Fruit fly (Drosophila melanogaster) whole organism, embryonic: ENCODE measurements around the gene drm.

Source experiments
- ATbp ChIP-seq: fragments of 200-800 bp; sonication (Bioruptor generic); optimal IDR thresholded peaks from 2 replicates; lab custom pipeline; 2017; ENCODE audit warnings: missing biosample characterization, mild to moderate bottlenecking, missing genetic modification characterization, missing genetic modification reagents
- CG10267 ChIP-seq: fragments of 200-800 bp; sonication (Bioruptor generic); optimal IDR thresholded peaks from 2 replicates; lab custom pipeline; 2018; ENCODE audit warnings: missing biosample characterization, mild to moderate bottlenecking, missing genetic modification characterization, moderate library complexity
- CG10366 ChIP-seq: fragments of 200-800 bp; sonication (Bioruptor generic); IDR thresholded peaks from 2 replicates; pipeline ENCODE4 v1.3.6; 2022; ENCODE audit warnings: missing biosample characterization, missing genetic modification characterization
- CG11723 ChIP-seq: fragments of 200-800 bp; sonication (Bioruptor generic); optimal IDR thresholded peaks from 2 replicates; lab custom pipeline; 2017; ENCODE audit warnings: missing biosample characterization, mild to moderate bottlenecking, missing genetic modification characterization
- CG13123 ChIP-seq: fragments of 200-800 bp; sonication (Bioruptor generic); optimal IDR thresholded peaks from 2 replicates; lab custom pipeline; 2016; ENCODE audit warnings: missing biosample characterization, missing genetic modification characterization
- CG14667 ChIP-seq: fragments of 200-800 bp; sonication (Bioruptor generic); IDR thresholded peaks from 2 replicates; pipeline ENCODE4 v1.3.6; 2022; ENCODE audit warnings: missing biosample characterization, missing genetic modification characterization
- CG14710 ChIP-seq: fragments of 200-800 bp; sonication (Bioruptor generic); optimal IDR thresholded peaks from 3 replicates; lab custom pipeline; 2019; ENCODE audit warnings: missing biosample characterization, mild to moderate bottlenecking, missing genetic modification characterization, moderate library complexity
- CG15269 ChIP-seq: fragments of 200-800 bp; sonication (Bioruptor generic); optimal IDR thresholded peaks from 2 replicates; lab custom pipeline; 2018; ENCODE audit warnings: missing biosample characterization, mild to moderate bottlenecking, missing genetic modification characterization, moderate library complexity
- CG1529 ChIP-seq: fragments of 200-800 bp; sonication (Bioruptor generic); optimal IDR thresholded peaks from 3 replicates; lab custom pipeline; 2018; ENCODE audit warnings: missing biosample characterization, missing genetic modification characterization
- CG3065 ChIP-seq: fragments of 200-800 bp; sonication (Bioruptor generic); optimal IDR thresholded peaks from 2 replicates; lab custom pipeline; 2016; ENCODE audit warnings: missing biosample characterization, missing genetic modification characterization
- CG31224 ChIP-seq: fragments of 200-800 bp; sonication (Bioruptor generic); IDR thresholded peaks from 2 replicates; pipeline ENCODE4 v1.3.6; 2022; ENCODE audit warnings: missing biosample characterization, missing genetic modification characterization
- CG32532 ChIP-seq: fragments of 200-800 bp; sonication (Bioruptor generic); IDR thresholded peaks from 2 replicates; pipeline ENCODE4 v1.3.6; 2022; ENCODE audit warnings: missing biosample characterization, missing genetic modification characterization
- CG33557 ChIP-seq: fragments of 200-800 bp; sonication (Bioruptor generic); optimal IDR thresholded peaks from 2 replicates; lab custom pipeline; 2019; ENCODE audit warnings: missing biosample characterization, mild to moderate bottlenecking, missing genetic modification characterization, moderate library complexity
- CG3407 ChIP-seq: fragments of 200-800 bp; sonication (Bioruptor generic); optimal IDR thresholded peaks from 2 replicates; lab custom pipeline; 2018; ENCODE audit warnings: missing biosample characterization, mild to moderate bottlenecking, missing genetic modification characterization
- CG3995 ChIP-seq: fragments of 200-800 bp; sonication (Bioruptor generic); optimal IDR thresholded peaks from 3 replicates; lab custom pipeline; 2016; ENCODE audit warnings: missing biosample characterization, missing genetic modification characterization
- CG4854 ChIP-seq: fragments of 200-800 bp; sonication (Bioruptor generic); optimal IDR thresholded peaks from 2 replicates; lab custom pipeline; 2016; ENCODE audit warnings: missing biosample characterization, missing genetic modification characterization, inconsistent platforms
- CG6765 ChIP-seq: fragments of 200-800 bp; sonication (Bioruptor generic); optimal IDR thresholded peaks from 3 replicates; lab custom pipeline; 2017; ENCODE audit warnings: missing biosample characterization, mild to moderate bottlenecking, missing genetic modification characterization
- CG8765 ChIP-seq: fragments of 200-800 bp; sonication (Bioruptor generic); IDR thresholded peaks from 2 replicates; pipeline ENCODE4 v1.3.6; 2022; ENCODE audit warnings: missing biosample characterization, missing genetic modification characterization
- CG9215 ChIP-seq: fragments of 200-800 bp; sonication (Bioruptor generic); IDR thresholded peaks from 2 replicates; pipeline ENCODE4 v1.3.6; 2022; ENCODE audit warnings: missing biosample characterization, missing genetic modification characterization
- Dek ChIP-seq: fragments of 200-800 bp; sonication (Bioruptor generic); optimal IDR thresholded peaks from 3 replicates; lab custom pipeline; 2019; ENCODE audit warnings: missing biosample characterization, mild to moderate bottlenecking, missing genetic modification characterization, moderate library complexity
- Dref ChIP-seq: fragments of 200-800 bp; sonication (Bioruptor generic); IDR thresholded peaks from 2 replicates; pipeline ENCODE4 v1.3.6; 2022; ENCODE audit warnings: missing biosample characterization, missing genetic modification characterization
- Ets65A ChIP-seq: fragments of 200-800 bp; sonication (Bioruptor generic); peaks from one replicate; lab custom pipeline; 2016; ENCODE audit warnings: missing biosample characterization, missing genetic modification characterization
- Fer3 ChIP-seq: fragments of 200-800 bp; sonication (Bioruptor generic); optimal IDR thresholded peaks from 2 replicates; lab custom pipeline; 2018; ENCODE audit warnings: missing biosample characterization, mild to moderate bottlenecking, missing genetic modification characterization, moderate library complexity
- Gsc ChIP-seq: fragments of 200-800 bp; sonication (Bioruptor generic); IDR thresholded peaks from 2 replicates; pipeline ENCODE4 v1.3.6; 2022; ENCODE audit warnings: missing biosample characterization, missing genetic modification characterization
- HLH4C ChIP-seq: fragments of 200-800 bp; sonication (Bioruptor generic); IDR thresholded peaks from 3 replicates; pipeline ENCODE4 v1.3.6; 2022; ENCODE audit warnings: missing biosample characterization, missing genetic modification characterization; ENCODE audit not compliant: partially characterized antibody
- Kr ChIP-seq: fragments of 200-800 bp; sonication (Bioruptor generic); optimal IDR thresholded peaks from 2 replicates; lab custom pipeline; 2017; ENCODE audit warnings: missing biosample characterization, mild to moderate bottlenecking, missing genetic modification characterization
- Rx ChIP-seq: fragments of 200-800 bp; sonication (Bioruptor generic); IDR thresholded peaks from 2 replicates; pipeline ENCODE4 v1.3.6; 2022; ENCODE audit warnings: missing biosample characterization, missing genetic modification characterization
- Scr ChIP-seq: fragments of 200-800 bp; sonication (Bioruptor generic); IDR thresholded peaks from 2 replicates; pipeline ENCODE4 v1.3.6; 2022; ENCODE audit warnings: missing biosample characterization, missing genetic modification characterization; ENCODE audit not compliant: partially characterized antibody
- Sox102F ChIP-seq: fragments of 200-800 bp; sonication (Bioruptor generic); optimal IDR thresholded peaks from 2 replicates; lab custom pipeline; 2018; ENCODE audit warnings: missing biosample characterization, mild to moderate bottlenecking, missing genetic modification characterization, moderate library complexity
- az2 ChIP-seq: fragments of 200-800 bp; sonication (Bioruptor generic); optimal IDR thresholded peaks from 3 replicates; lab custom pipeline; 2016; ENCODE audit warnings: missing biosample characterization, missing genetic modification characterization
- bab2 ChIP-seq: fragments of 200-800 bp; sonication (Bioruptor generic); optimal IDR thresholded peaks from 2 replicates; lab custom pipeline; 2016; ENCODE audit warnings: missing biosample characterization, missing genetic modification characterization
- bbx ChIP-seq: fragments of 200-800 bp; sonication (Bioruptor generic); IDR thresholded peaks from 2 replicates; pipeline ENCODE4 v1.3.6; 2022; ENCODE audit warnings: missing biosample characterization, missing genetic modification characterization; ENCODE audit not compliant: partially characterized antibody
- bsh ChIP-seq, 2 experiments: fragments of 200-800 bp; sonication (Bioruptor generic); optimal IDR thresholded peaks; 2 replicates each; lab custom pipeline; 2017 to 2018; ENCODE audit warnings: mild to moderate bottlenecking in 2 of 2, missing biosample characterization in 2 of 2, missing genetic modification characterization in 2 of 2, moderate library complexity in 1 of 2
- cas ChIP-seq: fragments of 200-800 bp; sonication (Bioruptor generic); IDR thresholded peaks from 2 replicates; pipeline ENCODE4 v1.3.6; 2022; ENCODE audit warnings: missing biosample characterization, missing genetic modification characterization
- cwo ChIP-seq: fragments of 200-800 bp; sonication (Bioruptor generic); optimal IDR thresholded peaks from 3 replicates; lab custom pipeline; 2017; ENCODE audit warnings: missing biosample characterization, missing genetic modification characterization, mild to moderate bottlenecking, moderate library complexity, missing genetic modification reagents
- dati ChIP-seq: fragments of 200-800 bp; sonication (Bioruptor generic); IDR thresholded peaks from 2 replicates; pipeline ENCODE4 v1.3.6; 2022; ENCODE audit warnings: missing biosample characterization, missing genetic modification characterization
- dpn ChIP-seq, 2 experiments: fragments of 200-800 bp; sonication (Bioruptor generic); optimal IDR thresholded peaks; 3 replicates each; lab custom pipeline; 2016; ENCODE audit warnings: missing biosample characterization in 2 of 2, missing genetic modification characterization in 2 of 2
- eve ChIP-seq, 2 experiments: fragments of >200 bp; optimal IDR thresholded peaks; 2 replicates each; lab custom pipeline; 2017; ENCODE audit warnings: missing biosample characterization in 2 of 2, missing genetic modification characterization in 2 of 2
- fd102C ChIP-seq: fragments of 200-800 bp; sonication (Bioruptor generic); optimal IDR thresholded peaks from 2 replicates; lab custom pipeline; 2018; ENCODE audit warnings: missing biosample characterization, mild to moderate bottlenecking, missing genetic modification characterization, moderate library complexity
- gt ChIP-seq: fragments of 200-800 bp; sonication (Bioruptor generic); IDR thresholded peaks from 2 replicates; pipeline ENCODE4 v1.3.6; 2022; ENCODE audit warnings: missing biosample characterization, missing genetic modification characterization
- inv ChIP-seq: fragments of 200-800 bp; sonication (Bioruptor generic); IDR thresholded peaks from 2 replicates; pipeline ENCODE4 v1.3.6; 2022; ENCODE audit warnings: missing biosample characterization, missing genetic modification characterization; ENCODE audit not compliant: partially characterized antibody
- odd ChIP-seq: fragments of 200-800 bp; sonication (Bioruptor generic); optimal IDR thresholded peaks from 2 replicates; lab custom pipeline; 2017; ENCODE audit warnings: missing biosample characterization, mild to moderate bottlenecking, missing genetic modification characterization
- ro ChIP-seq: fragments of 200-800 bp; sonication (Bioruptor generic); IDR thresholded peaks from 2 replicates; pipeline ENCODE4 v1.3.6; 2022; ENCODE audit warnings: missing biosample characterization, missing genetic modification characterization
- sc ChIP-seq, 3 experiments: fragments of >200 bp in 2 of 3; fragments of 200-800 bp in 1 of 3; sonication (Bioruptor generic) in 1 of 3; optimal IDR thresholded peaks; 2 replicates in 2 of 3; 3 replicates in 1 of 3; lab custom pipeline; 2017; ENCODE audit warnings: mild to moderate bottlenecking in 1 of 3, missing biosample characterization in 1 of 3, missing genetic modification characterization in 1 of 3, missing genetic modification reagents in 1 of 3
- shn ChIP-seq: fragments of 200-800 bp; sonication (Bioruptor generic); optimal IDR thresholded peaks from 3 replicates; lab custom pipeline; 2016; ENCODE audit warnings: missing biosample characterization, missing genetic modification characterization
- slp2 ChIP-seq: fragments of 200-800 bp; sonication (Bioruptor generic); optimal IDR thresholded peaks from 2 replicates; lab custom pipeline; 2016; ENCODE audit warnings: missing biosample characterization, missing genetic modification characterization
- sug ChIP-seq: fragments of 200-800 bp; optimal IDR thresholded peaks from 2 replicates; lab custom pipeline; 2019; ENCODE audit warnings: missing biosample characterization, mild to moderate bottlenecking, missing genetic modification characterization, moderate library complexity
- tap ChIP-seq: fragments of 200-800 bp; optimal IDR thresholded peaks from 3 replicates; lab custom pipeline; 2019; ENCODE audit warnings: missing biosample characterization, mild to moderate bottlenecking, missing genetic modification characterization, moderate library complexity
- tup ChIP-seq: fragments of 200-800 bp; sonication (Bioruptor generic); optimal IDR thresholded peaks from 2 replicates; lab custom pipeline; 2016; ENCODE audit warnings: missing biosample characterization, mild to moderate bottlenecking, missing genetic modification characterization, moderate library complexity
- yki ChIP-seq: fragments of >200 bp; optimal IDR thresholded peaks from 3 replicates; lab custom pipeline; 2018

The drm gene

dm6 chr2L:3532973-3533525 lies 6.0 kb upstream of the drm start (continued):
- TF ChIP-seq Gsc (GFP tag; lab: Robert Waterston, UW) = 0 out of 2 replicates have a peak, but pooled peaks have one; percentile 9
- TF ChIP-seq CG10366 (GFP tag; lab: Robert Waterston, UW) = no peak; the same call in 1 of the 2 replicates
- TF ChIP-seq Kr (GFP tag; lab: Kevin White, UChicago) = no peak
- TF ChIP-seq CG31224 (GFP tag; lab: Robert Waterston, UW) = no peak
- TF ChIP-seq Rx = peak; percentile 31; the same call in 1 of the 2 replicates
- peak; percentile 54 for TF ChIP-seq az2 (GFP tag; lab: Kevin White, UChicago)
- no peak for TF ChIP-seq CG6765 (GFP tag; lab: Kevin White, UChicago)
- TF ChIP-seq tup (GFP tag; lab: Kevin White, UChicago) = no peak
- no peak for TF ChIP-seq CG3995 (GFP tag; lab: Kevin White, UChicago)
- TF ChIP-seq CG8765 (GFP tag; lab: Robert Waterston, UW) = peak; percentile 84
- TF ChIP-seq CG14667 (GFP tag; lab: Robert Waterston, UW) = peak; percentile 21; the same call in 1 of the 2 replicates
- TF ChIP-seq CG10267 (tag; lab: Kevin White, UChicago) = peak; percentile 36
- TF ChIP-seq yki (lab: Kevin White, UChicago) = no peak
- no peak for TF ChIP-seq dati (GFP tag; lab: Robert Waterston, UW)
- TF ChIP-seq ro (GFP tag; lab: Robert Waterston, UW) = no peak
- TF ChIP-seq Fer3 (tag; lab: Kevin White, UChicago) = no peak
- no peak for TF ChIP-seq sc (optimal IDR thresholded peaks at IDR 0.05; lab: Kevin White, UChicago)
- peak; percentile 31 for TF ChIP-seq sc (GFP tag; optimal IDR thresholded peaks at IDR 0.05; lab: Kevin White, UChicago)
- no peak for TF ChIP-seq CG4854
- TF ChIP-seq CG3407 (GFP tag; lab: Kevin White, UChicago) = no peak
- TF ChIP-seq CG33557 (GFP tag; lab: Kevin White, UChicago) = no peak
- TF ChIP-seq Dek (tag; lab: Kevin White, UChicago) = no peak
- TF ChIP-seq dpn (GFP tag; optimal IDR thresholded peaks at IDR 0.05; lab: Kevin White, UChicago) = peak; percentile 51 to 53
- no peak for TF ChIP-seq tap (tag; lab: Kevin White, UChicago)
- no peak for TF ChIP-seq CG11723 (GFP tag; lab: Kevin White, UChicago)
- TF ChIP-seq gt (GFP tag; lab: Robert Waterston, UW) = no peak
- peak; percentile 44 for TF ChIP-seq slp2 (GFP tag; lab: Kevin White, UChicago)
- TF ChIP-seq sug (tag; lab: Kevin White, UChicago) = no peak
- peak; percentile 93 for TF ChIP-seq fd102C (GFP tag; lab: Kevin White, UChicago)
- TF ChIP-seq CG9215 (GFP tag; lab: Robert Waterston, UW) = no peak
- TF ChIP-seq CG1529 = no peak
- TF ChIP-seq bbx (GFP tag; lab: Robert Waterston, UW) = no peak
- TF ChIP-seq inv = no peak
- no peak for TF ChIP-seq HLH4C (GFP tag; lab: Robert Waterston, UW)
- peak; percentile 44 for TF ChIP-seq shn (GFP tag; lab: Kevin White, UChicago)
- peak; percentile 96 for TF ChIP-seq Ets65A
- TF ChIP-seq cas (GFP tag; lab: Robert Waterston, UW) = no peak
- TF ChIP-seq CG13123 = peak; percentile 10
- TF ChIP-seq CG14710 (tag; lab: Kevin White, UChicago) = peak; percentile 63
- TF ChIP-seq Scr (GFP tag; lab: Robert Waterston, UW) = no peak
- peak in 1 of 2 experiments; percentile 94 for TF ChIP-seq eve (GFP tag; optimal IDR thresholded peaks at IDR 0.05; lab: Kevin White, UChicago)
- TF ChIP-seq bab2 (GFP tag; lab: Kevin White, UChicago) = peak; percentile 36
- TF ChIP-seq ATbp (GFP tag; lab: Kevin White, UChicago) = peak; percentile 11
- TF ChIP-seq Dref (GFP tag; lab: Robert Waterston, UW) = no peak
- peak; percentile 16 for TF ChIP-seq Sox102F (GFP tag; lab: Kevin White, UChicago)
- peak in 1 of 2 experiments; percentile 54 for TF ChIP-seq bsh (GFP tag; optimal IDR thresholded peaks at IDR 0.05; lab: Kevin White, UChicago)
- no peak for TF ChIP-seq cwo (GFP tag; lab: Kevin White, UChicago)
- peak; percentile 34 for TF ChIP-seq CG3065 (GFP tag; lab: Kevin White, UChicago)
- no peak for TF ChIP-seq odd
- TF ChIP-seq CG15269 = no peak
- no peak for TF ChIP-seq CG32532 (GFP tag; lab: Robert Waterston, UW)
